Worm (Caenorhabditis elegans): ENCODE results near the gene srh-181.

- TF ChIP-seq hnd-1 (tag; optimal IDR thresholded peaks at IDR 0.05) (no peak), hmbx-1 (tag; optimal IDR thresholded peaks at IDR 0.05) (no peak), tbx-37 (GFP tag; conservative IDR thresholded peaks at IDR 0.05) (no peak), flt-1 (GFP tag; IDR thresholded peaks at IDR 0.05) (no peak), F13C5.2 (tag; optimal IDR thresholded peaks at IDR 0.05) (no peak), ama-1 (optimal IDR thresholded peaks at IDR 0.05) (no peak), tra-4 (tag; optimal IDR thresholded peaks at IDR 0.05) (no peak), ets-7 (tag; optimal IDR thresholded peaks at IDR 0.05) (no peak), scrt-1 (GFP tag; IDR thresholded peaks at IDR 0.05) (no peak), B0310.2 (tag; optimal IDR thresholded peaks at IDR 0.05) (no peak)
Measured at ce11 chrV:18461200-18461728, 13.1 kb upstream of the srh-181 start, which contains the start of gene ZK228.3.
